Worm (Caenorhabditis elegans): ENCODE results near the gene srz-31.

srz-31 gene

DNA sequence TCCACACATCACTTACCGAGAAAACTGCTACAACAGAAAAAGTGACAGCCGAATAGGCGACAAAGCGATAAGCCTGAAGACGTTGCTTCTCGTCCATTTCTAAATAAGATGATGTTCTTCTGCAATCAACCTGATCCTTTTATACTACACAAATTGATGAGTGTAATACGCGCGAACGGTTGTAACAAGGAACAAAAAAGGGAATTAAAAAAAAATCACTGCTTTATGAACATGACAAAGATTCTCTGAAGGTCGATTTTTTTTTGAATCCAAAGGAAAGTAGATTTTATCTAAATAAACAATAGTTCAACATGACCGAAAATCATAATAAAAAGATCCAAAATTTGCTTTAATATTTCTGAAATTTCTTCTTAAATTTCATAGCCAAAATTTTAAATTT is 37.9 kb upstream of the srz-31 start, which contains the start of gene col-133:
col-133 (minus strand) TSS at position 101 of the 400 bp plus-strand sequence.
- TF ChIP-seq zfp-2 (tag; optimal IDR thresholded peaks at IDR 0.05) (no peak), hmg-1.1 (GFP tag; IDR thresholded peaks at IDR 0.05) (no peak)

DNA sequence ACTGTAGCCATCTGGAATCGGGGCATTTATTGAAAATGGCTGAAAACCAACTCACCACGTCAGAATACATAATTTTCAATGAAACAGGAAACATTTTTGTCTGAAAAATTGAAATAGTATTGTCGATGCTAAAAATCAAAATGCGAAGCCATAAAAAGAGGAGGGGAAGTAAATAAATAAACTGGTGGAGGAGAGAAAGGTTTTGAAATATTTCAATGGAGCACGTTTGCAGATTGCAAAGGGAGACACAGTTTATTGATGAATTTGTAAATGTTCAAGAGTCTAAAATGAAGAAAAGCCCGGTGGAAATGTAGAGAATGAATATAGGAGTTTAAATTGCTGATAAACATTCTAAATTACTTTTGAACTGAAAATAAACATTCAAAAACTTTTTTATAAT is 34.1 kb upstream of the srz-31 start, which contains the start of gene F52B11.5:
F52B11.5 (minus strand) TSS at position 178 of the 400 bp plus-strand sequence.
- TF ChIP-seq dve-1 (tag; optimal IDR thresholded peaks at IDR 0.05; ENCODE audit: insufficient read depth) = peak; percentile 39
- TF ChIP-seq pqm-1 (tag; optimal IDR thresholded peaks at IDR 0.05) = peak; percentile 37
- no peak for TF ChIP-seq madf-5 (GFP tag; IDR thresholded peaks at IDR 0.05)
- TF ChIP-seq set-16 (GFP tag; IDR thresholded peaks at IDR 0.05) = no peak
- TF ChIP-seq daf-16 (GFP tag; optimal IDR thresholded peaks at IDR 0.05) = no peak
- TF ChIP-seq daf-16 (tag; optimal IDR thresholded peaks at IDR 0.05) = peak; percentile 74
- TF ChIP-seq nhr-77 (tag; optimal IDR thresholded peaks at IDR 0.05) = peak; percentile 39
- no peak for TF ChIP-seq F49E8.2 (tag; optimal IDR thresholded peaks at IDR 0.05; ENCODE audit: borderline replicate concordance)
- no peak for TF ChIP-seq daf-12 (tag; optimal IDR thresholded peaks at IDR 0.05)
- TF ChIP-seq php-3 (GFP tag; IDR thresholded peaks at IDR 0.05) = 0 out of 2 replicates have a peak, but pooled peaks have one; percentile 24
- no peak for TF ChIP-seq ceh-20 (GFP tag; IDR thresholded peaks at IDR 0.05)
- TF ChIP-seq mxl-3 (GFP tag; optimal IDR thresholded peaks at IDR 0.05) = no peak
- no peak for TF ChIP-seq egl-43 (GFP tag; IDR thresholded peaks at IDR 0.05)
- no peak for TF ChIP-seq Y75B8A.6 (GFP tag; IDR thresholded peaks at IDR 0.05)
- TF ChIP-seq lim-7 (GFP tag; IDR thresholded peaks at IDR 0.05) = no peak
- peak; percentile 52 for TF ChIP-seq nhr-6 (tag; optimal IDR thresholded peaks at IDR 0.05)
- no peak for TF ChIP-seq Y5F2A.4 (GFP tag; optimal IDR thresholded peaks at IDR 0.05)
- TF ChIP-seq lin-38 (GFP tag; IDR thresholded peaks at IDR 0.05) = peak; percentile 43; the same call in 1 of the 2 replicates
- TF ChIP-seq nhr-28 (tag; optimal IDR thresholded peaks at IDR 0.05) = peak; percentile 28
- TF ChIP-seq nhr-102 (tag; optimal IDR thresholded peaks at IDR 0.05) = no peak
- TF ChIP-seq dpl-1 (GFP tag; optimal IDR thresholded peaks at IDR 0.05) = peak; percentile 26
- TF ChIP-seq ces-1 (GFP tag; optimal IDR thresholded peaks at IDR 0.05) = no peak
- no peak for TF ChIP-seq ZK337.2 (GFP tag; IDR thresholded peaks at IDR 0.05)

DNA sequence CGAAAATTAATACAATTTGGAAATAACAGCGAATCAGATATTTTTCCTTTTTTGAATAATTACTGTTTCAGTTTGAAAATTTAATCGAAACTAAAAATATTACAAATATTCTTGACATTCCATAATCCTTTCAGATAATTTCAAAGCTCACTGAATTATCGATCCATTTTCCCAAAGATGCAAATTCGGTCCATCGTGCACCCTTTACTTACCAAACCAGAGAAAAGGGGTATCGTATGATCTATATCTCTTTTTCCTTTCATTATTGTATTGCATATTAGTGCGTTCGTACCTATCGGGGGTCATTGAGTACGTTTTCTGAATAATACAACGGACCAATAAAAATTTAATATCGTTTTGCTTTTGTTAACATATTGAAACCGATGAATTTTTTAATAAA is 32.4 kb upstream of the srz-31 start:
- no peak for TF ChIP-seq egl-27 (tag; optimal IDR thresholded peaks at IDR 0.05)
- no peak for TF ChIP-seq lin-39 (tag; optimal IDR thresholded peaks at IDR 0.05)
- no peak for TF ChIP-seq arid-1 (GFP tag; conservative IDR thresholded peaks at IDR 0.05)
- TF ChIP-seq ztf-11 (tag; optimal IDR thresholded peaks at IDR 0.05) = no peak
- no peak for TF ChIP-seq php-3 (GFP tag; IDR thresholded peaks at IDR 0.05)
- no peak for TF ChIP-seq spr-1 (tag; optimal IDR thresholded peaks at IDR 0.05)
- no peak for TF ChIP-seq nhr-28 (tag; optimal IDR thresholded peaks at IDR 0.05)
- TF ChIP-seq unc-130 (GFP tag; optimal IDR thresholded peaks at IDR 0.05) = no peak
- no peak for TF ChIP-seq tra-1 (GFP tag; IDR thresholded peaks at IDR 0.05)
- TF ChIP-seq F26F4.8 (GFP tag; conservative IDR thresholded peaks at IDR 0.05) = no peak
- TF ChIP-seq ama-1 (optimal IDR thresholded peaks at IDR 0.05) = no peak
- no peak for TF ChIP-seq lir-3 (tag; optimal IDR thresholded peaks at IDR 0.05)
- TF ChIP-seq dmd-9 (GFP tag; IDR thresholded peaks at IDR 0.05) = no peak
- TF ChIP-seq spr-3 (GFP tag; optimal IDR thresholded peaks at IDR 0.05) = no peak
- TF ChIP-seq snpc-4 (tag; optimal IDR thresholded peaks at IDR 0.05) = no peak
- TF ChIP-seq Y75B8A.6 (GFP tag; IDR thresholded peaks at IDR 0.05) = no peak
- TF ChIP-seq unc-62 (GFP tag; optimal IDR thresholded peaks at IDR 0.05 in 1 of 2) = no peak
- no peak for TF ChIP-seq unc-62 (tag; optimal IDR thresholded peaks at IDR 0.05)
- no peak for TF ChIP-seq snpc-1.2 (GFP tag; IDR thresholded peaks at IDR 0.05)
